Fruit fly (Drosophila melanogaster) whole organism, prepupa: Measurements from ENCODE around the gene Chd64.

Experiments used
- Blimp-1 ChIP-seq: fragments of 200-800 bp; sonication (Bioruptor generic); optimal IDR thresholded peaks from 3 replicates; lab custom pipeline; 2017; ENCODE audit warnings: missing biosample characterization, missing genetic modification characterization, mild to moderate bottlenecking, moderate library complexity, missing genetic modification reagents
- CG10669 ChIP-seq: fragments of 200-800 bp; sonication (Bioruptor generic); optimal IDR thresholded peaks from 3 replicates; lab custom pipeline; 2018; ENCODE audit warnings: missing biosample characterization, mild to moderate bottlenecking, missing genetic modification characterization, moderate library complexity
- CG11294 ChIP-seq: fragments of 200-800 bp; sonication (Bioruptor generic); IDR thresholded peaks from 2 replicates; pipeline ENCODE4 v1.3.6; 2022; ENCODE audit warnings: missing biosample characterization, missing genetic modification characterization
- CG34406 ChIP-seq: fragments of 200-800 bp; sonication (Bioruptor generic); optimal IDR thresholded peaks from 3 replicates; lab custom pipeline; 2016; ENCODE audit warnings: missing biosample characterization, missing genetic modification characterization
- CG4318 ChIP-seq: fragments of 200-800 bp; sonication (Bioruptor generic); optimal IDR thresholded peaks from 3 replicates; lab custom pipeline; 2017; ENCODE audit warnings: missing biosample characterization, mild to moderate bottlenecking, missing genetic modification characterization
- CG6276 ChIP-seq: fragments of 200-800 bp; sonication (Bioruptor generic); optimal IDR thresholded peaks from 2 replicates; lab custom pipeline; 2017; ENCODE audit warnings: missing biosample characterization, mild to moderate bottlenecking, missing genetic modification characterization
- CG7368 ChIP-seq: fragments of 200-800 bp; sonication (Bioruptor generic); optimal IDR thresholded peaks from 3 replicates; lab custom pipeline; 2016; ENCODE audit warnings: missing biosample characterization, missing genetic modification characterization
- CG8119 ChIP-seq: fragments of 200-800 bp; sonication (Bioruptor generic); IDR thresholded peaks from 3 replicates; pipeline ENCODE4 v1.3.6; 2022; ENCODE audit warnings: missing biosample characterization, missing genetic modification characterization
- CG8319 ChIP-seq: fragments of 200-800 bp; sonication (Bioruptor generic); optimal IDR thresholded peaks from 3 replicates; lab custom pipeline; 2016; ENCODE audit warnings: missing biosample characterization, missing genetic modification characterization
- CG8632 ChIP-seq: fragments of 200-800 bp; sonication (Bioruptor generic); optimal IDR thresholded peaks from 3 replicates; lab custom pipeline; 2016; ENCODE audit warnings: missing biosample characterization, missing genetic modification characterization
- Eip75B ChIP-seq: fragments of 200-800 bp; sonication (Bioruptor generic); optimal IDR thresholded peaks from 3 replicates; lab custom pipeline; 2016; ENCODE audit warnings: missing biosample characterization, missing genetic modification characterization
- Eip78C ChIP-seq: fragments of 200-800 bp; sonication (Bioruptor generic); peaks from one replicate; lab custom pipeline; 2016; ENCODE audit warnings: missing biosample characterization, missing genetic modification characterization
- Eip93F ChIP-seq: fragments of 200-800 bp; sonication (Bioruptor generic); optimal IDR thresholded peaks from 2 replicates; lab custom pipeline; 2016; ENCODE audit warnings: missing biosample characterization, mild to moderate bottlenecking, missing genetic modification characterization
- Ets21C ChIP-seq: fragments of 200-800 bp; sonication (Bioruptor generic); optimal IDR thresholded peaks from 3 replicates; lab custom pipeline; 2016; ENCODE audit warnings: missing biosample characterization, missing genetic modification characterization
- Gug ChIP-seq: fragments of 200-800 bp; sonication (Bioruptor generic); IDR thresholded peaks from 2 replicates; pipeline ENCODE4 v1.3.6; 2022; ENCODE audit warnings: missing biosample characterization, missing genetic modification characterization
- Hr4 ChIP-seq: fragments of 200-800 bp; sonication (Bioruptor generic); optimal IDR thresholded peaks from 3 replicates; lab custom pipeline; 2016; ENCODE audit warnings: missing biosample characterization, missing genetic modification characterization
- Lpt ChIP-seq: fragments of 200-800 bp; sonication (Bioruptor generic); optimal IDR thresholded peaks from 3 replicates; lab custom pipeline; 2016; ENCODE audit warnings: missing biosample characterization, missing genetic modification characterization
- Met ChIP-seq: fragments of 200-800 bp; sonication (Bioruptor generic); optimal IDR thresholded peaks from 3 replicates; lab custom pipeline; 2016; ENCODE audit warnings: missing biosample characterization, missing genetic modification characterization
- Smox ChIP-seq: fragments of 200-800 bp; sonication (Bioruptor generic); optimal IDR thresholded peaks from 3 replicates; lab custom pipeline; 2016; ENCODE audit warnings: missing biosample characterization, missing genetic modification characterization
- Sox102F ChIP-seq: fragments of 200-800 bp; sonication (Bioruptor generic); optimal IDR thresholded peaks from 2 replicates; lab custom pipeline; 2016; ENCODE audit warnings: missing biosample characterization, mild to moderate bottlenecking, missing genetic modification characterization
- Sox14 ChIP-seq: fragments of 200-800 bp; sonication (Bioruptor generic); optimal IDR thresholded peaks from 3 replicates; lab custom pipeline; 2016; ENCODE audit warnings: missing biosample characterization, missing genetic modification characterization
- Sox15 ChIP-seq: fragments of 200-800 bp; sonication (Bioruptor generic); optimal IDR thresholded peaks from 3 replicates; lab custom pipeline; 2016; ENCODE audit warnings: missing biosample characterization, missing genetic modification characterization
- cyc ChIP-seq: fragments of 200-800 bp; sonication (Bioruptor generic); optimal IDR thresholded peaks from 3 replicates; lab custom pipeline; 2016; ENCODE audit warnings: missing biosample characterization, missing genetic modification characterization
- dac ChIP-seq: fragments of 200-800 bp; sonication (Bioruptor generic); optimal IDR thresholded peaks from 2 replicates; lab custom pipeline; 2017; ENCODE audit warnings: missing biosample characterization, mild to moderate bottlenecking, missing genetic modification characterization
- dsx ChIP-seq: fragments of 200-800 bp; optimal IDR thresholded peaks from 3 replicates; lab custom pipeline; 2019; ENCODE audit warnings: missing biosample characterization, mild to moderate bottlenecking, missing genetic modification characterization, moderate library complexity; ENCODE audit not compliant: poor library complexity, severe bottlenecking
- fd59A ChIP-seq: fragments of 200-800 bp; sonication (Bioruptor generic); optimal IDR thresholded peaks from 2 replicates; lab custom pipeline; 2017; ENCODE audit warnings: missing biosample characterization, mild to moderate bottlenecking, missing genetic modification characterization, missing genetic modification reagents
- fkh ChIP-seq: fragments of 200-800 bp; sonication (Bioruptor generic); optimal IDR thresholded peaks from 3 replicates; lab custom pipeline; 2017; ENCODE audit warnings: missing biosample characterization, mild to moderate bottlenecking, missing genetic modification characterization, moderate library complexity
- lz ChIP-seq: fragments of 200-800 bp; sonication (Bioruptor generic); optimal IDR thresholded peaks from 3 replicates; lab custom pipeline; 2016; ENCODE audit warnings: missing biosample characterization, missing genetic modification characterization
- net ChIP-seq: fragments of 200-800 bp; sonication (Bioruptor generic); optimal IDR thresholded peaks from 3 replicates; lab custom pipeline; 2016; ENCODE audit warnings: missing biosample characterization, missing genetic modification characterization
- pdm3 ChIP-seq: fragments of 200-800 bp; sonication (Bioruptor generic); optimal IDR thresholded peaks from 3 replicates; lab custom pipeline; 2016; ENCODE audit warnings: missing biosample characterization, missing genetic modification characterization
- salr ChIP-seq, 2 experiments: fragments of 200-800 bp; sonication (Bioruptor generic); optimal IDR thresholded peaks; 3 replicates each; lab custom pipeline; 2016 to 2018; ENCODE audit warnings: missing biosample characterization in 2 of 2, missing genetic modification characterization in 2 of 2, mild to moderate bottlenecking in 1 of 2
- ss ChIP-seq, 2 experiments: fragments of 200-800 bp; sonication (Bioruptor generic); optimal IDR thresholded peaks; 2 replicates in 1 of 2; 3 replicates in 1 of 2; lab custom pipeline; 2017 to 2018; ENCODE audit warnings: mild to moderate bottlenecking in 2 of 2, missing biosample characterization in 2 of 2, missing genetic modification characterization in 2 of 2, moderate library complexity in 1 of 2
- svp ChIP-seq: fragments of 200-800 bp; sonication (Bioruptor generic); peaks from one replicate; lab custom pipeline; 2016; ENCODE audit warnings: missing biosample characterization, missing genetic modification characterization
- topi ChIP-seq: fragments of 200-800 bp; sonication (Bioruptor generic); optimal IDR thresholded peaks from 3 replicates; lab custom pipeline; 2016; ENCODE audit warnings: missing biosample characterization, missing genetic modification characterization

Chd64 gene

DNA sequence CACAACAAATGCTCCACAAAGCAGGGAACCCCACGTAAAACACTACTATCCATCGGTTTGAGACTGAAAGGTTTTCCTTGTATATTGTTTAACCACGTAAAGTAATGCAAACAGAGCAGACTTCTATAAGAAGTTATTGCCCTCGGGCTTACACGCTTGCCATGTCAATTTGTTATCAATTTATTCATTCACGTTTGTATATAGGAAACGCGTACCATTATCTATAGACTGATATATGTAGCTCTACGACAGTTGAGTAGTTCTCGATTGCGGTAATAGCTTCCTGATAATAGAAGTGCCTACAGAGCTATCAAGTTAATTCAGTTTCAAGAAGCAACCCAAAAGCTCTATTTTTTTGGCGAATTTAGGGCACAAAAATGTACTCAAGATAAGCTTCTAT, 23.0 kb downstream of the Chd64 start:
- TF ChIP-seq svp (GFP tag; lab: Kevin White, UChicago), result peak; percentile 4
- peak; percentile 36 for TF ChIP-seq fkh (GFP tag; lab: Kevin White, UChicago)
- no peak for TF ChIP-seq Blimp-1 (GFP tag; lab: Kevin White, UChicago)

DNA sequence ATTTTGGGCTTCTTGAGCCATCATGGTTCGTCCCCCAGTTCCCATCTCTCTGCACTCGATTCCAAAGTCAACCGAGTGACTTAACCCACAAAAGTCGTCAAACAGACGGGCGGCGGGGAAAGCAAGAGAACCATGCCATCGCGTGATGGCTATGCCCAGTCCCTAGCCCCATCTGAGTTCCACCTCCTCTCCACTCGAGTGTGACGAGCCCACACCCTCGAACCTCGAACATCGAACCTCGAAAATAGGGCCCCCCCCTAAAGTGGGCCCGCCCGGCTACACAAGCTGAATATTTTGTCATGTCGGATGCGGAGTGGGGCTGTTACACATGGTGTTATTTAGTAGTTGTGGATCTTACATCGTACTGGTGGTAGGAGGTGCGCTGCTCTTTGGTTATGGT, 25.6 kb downstream of the Chd64 start:
- TF ChIP-seq cyc (GFP tag; lab: Kevin White, UChicago) (no peak), Eip75B (no peak), ss (GFP tag; optimal IDR thresholded peaks at IDR 0.05; lab: Kevin White, UChicago) (peak in 1 of 2 experiments; percentile 96), svp (GFP tag; lab: Kevin White, UChicago) (no peak)

DNA sequence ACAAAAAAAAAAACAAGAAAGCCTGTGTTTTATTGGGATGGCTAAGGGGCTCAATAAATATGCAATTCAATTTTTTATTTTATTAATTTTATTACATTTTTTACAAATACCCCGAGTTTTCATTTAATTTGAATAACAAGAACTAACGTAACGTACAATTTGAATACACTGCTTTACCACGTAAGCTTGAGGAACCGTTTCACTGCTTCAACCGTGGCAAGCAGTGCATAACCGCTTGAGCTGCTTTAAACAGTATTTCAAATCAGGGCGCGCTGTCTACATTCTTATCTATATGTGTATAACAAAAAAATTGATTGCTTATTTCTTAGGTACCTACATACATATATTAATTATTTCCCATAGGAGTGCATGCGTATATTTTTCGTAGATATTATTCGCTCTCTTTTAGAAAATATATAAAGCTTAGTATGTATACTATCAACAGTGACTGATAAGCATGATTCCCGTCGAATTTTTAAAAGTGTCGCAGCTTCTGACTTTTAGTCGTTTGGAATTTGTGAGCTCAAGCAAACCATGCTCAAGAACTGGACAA, 29.4 kb downstream of the Chd64 start, which contains the start of gene CG14990:
Gene CG14990 (plus strand): TSS at position 503 of the 553 bp plus-strand sequence.
- no peak for TF ChIP-seq CG7368 (GFP tag; lab: Kevin White, UChicago)
- TF ChIP-seq Sox102F (GFP tag; lab: Kevin White, UChicago), result no peak
- no peak for TF ChIP-seq pdm3 (GFP tag; lab: Kevin White, UChicago)
- TF ChIP-seq Blimp-1 (GFP tag; lab: Kevin White, UChicago), result no peak
- no peak for TF ChIP-seq salr (GFP tag; optimal IDR thresholded peaks at IDR 0.05; lab: Kevin White, UChicago)
- no peak for TF ChIP-seq topi (GFP tag; lab: Kevin White, UChicago)
- no peak for TF ChIP-seq CG8119 (GFP tag; lab: Robert Waterston, UW)
- no peak for TF ChIP-seq Met (GFP tag; lab: Kevin White, UChicago)
- no peak for TF ChIP-seq Gug (GFP tag; lab: Robert Waterston, UW)
- no peak for TF ChIP-seq Sox15 (GFP tag; lab: Kevin White, UChicago)

DNA sequence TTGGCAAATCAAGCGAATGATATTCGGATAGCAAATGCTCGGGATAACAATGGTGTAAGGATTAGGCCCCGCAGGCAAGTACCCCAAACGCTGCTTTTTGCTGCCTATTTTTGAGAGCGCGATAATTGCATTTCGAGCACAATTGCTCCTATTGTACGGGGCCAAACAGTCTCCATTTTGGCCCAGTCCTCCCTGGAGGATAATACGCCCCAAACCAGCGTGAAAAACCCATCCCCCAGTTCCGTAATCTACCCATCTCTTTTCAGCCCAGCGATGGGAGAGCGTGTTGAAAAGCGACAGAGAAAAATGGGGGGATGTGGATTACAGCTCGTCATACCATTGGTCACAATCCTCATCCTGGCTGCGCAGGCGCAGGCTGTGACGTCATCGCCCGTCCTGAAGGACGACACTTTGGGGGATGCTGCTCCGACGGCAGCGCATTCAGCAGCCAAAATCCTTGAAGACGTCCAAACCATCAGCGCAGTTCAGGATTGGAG, 33.4 kb downstream of the Chd64 start, which contains the start of gene Gad1:
Gene Gad1 (minus strand): TSS at position 51 of the 497 bp plus-strand sequence.
- no peak for TF ChIP-seq Sox14 (GFP tag; lab: Kevin White, UChicago)
- TF ChIP-seq Eip78C (GFP tag; lab: Kevin White, UChicago), result no peak
- no peak for TF ChIP-seq fd59A
- TF ChIP-seq Smox (GFP tag; lab: Kevin White, UChicago), result no peak
- TF ChIP-seq CG10669 (GFP tag; lab: Kevin White, UChicago), result no peak
- TF ChIP-seq Eip75B, result no peak
- TF ChIP-seq dsx, result no peak
- TF ChIP-seq, all 60 proteins: peak for 0

DNA sequence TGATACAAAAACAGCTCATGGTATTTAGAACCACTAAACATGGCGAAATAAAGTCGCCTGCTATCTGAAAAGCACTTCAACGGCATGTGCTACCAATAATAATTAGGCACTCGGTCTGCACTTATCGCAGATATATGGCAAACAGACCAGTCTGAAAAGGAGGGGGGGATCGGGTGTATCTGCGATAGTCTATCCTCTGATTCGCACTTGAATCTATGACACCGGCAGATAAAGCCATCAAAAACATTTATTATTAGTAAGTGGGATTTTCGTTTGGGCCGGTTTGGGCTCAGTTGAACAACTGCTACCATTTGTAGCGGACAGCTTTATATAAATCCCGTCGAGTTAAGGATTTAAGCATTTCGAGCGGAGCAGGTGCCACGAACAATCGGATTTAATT, 34.9 kb downstream of the Chd64 start, which contains the start of gene CG14989:
Gene CG14989 (plus strand): TSS at position 301 of the 400 bp plus-strand sequence.
- TF ChIP-seq CG8632 (GFP tag; lab: Kevin White, UChicago), result no peak
- no peak for TF ChIP-seq CG4318 (GFP tag; lab: Kevin White, UChicago)
- TF ChIP-seq CG34406, result no peak
- no peak for TF ChIP-seq dac (GFP tag; lab: Kevin White, UChicago)
- no peak for TF ChIP-seq Eip93F (GFP tag; lab: Kevin White, UChicago)

DNA sequence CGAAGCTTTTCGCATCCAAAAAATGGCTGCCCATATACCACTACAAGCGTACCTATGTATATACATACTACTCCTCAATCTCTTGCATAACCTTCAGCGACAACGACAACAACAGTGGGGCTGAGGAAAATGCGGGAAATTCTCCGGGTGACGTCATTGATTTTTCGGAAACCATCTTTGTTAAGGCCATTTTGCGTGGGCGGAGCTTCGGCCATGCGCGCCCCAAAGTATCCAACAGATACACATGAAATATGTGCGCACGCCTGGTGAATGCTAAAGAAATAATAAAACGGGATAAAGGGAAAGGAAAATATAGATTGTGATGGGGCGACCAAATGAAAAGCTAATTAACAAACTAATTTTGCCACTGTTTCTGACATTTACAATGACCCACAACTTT, 36.3 kb downstream of the Chd64 start:
- TF ChIP-seq Sox15 (GFP tag; lab: Kevin White, UChicago), result no peak
- no peak for TF ChIP-seq salr (GFP tag; optimal IDR thresholded peaks at IDR 0.05; lab: Kevin White, UChicago)
- TF ChIP-seq Gug (GFP tag; lab: Robert Waterston, UW), result no peak
- no peak for TF ChIP-seq Lpt
- no peak for TF ChIP-seq CG6276
- no peak for TF ChIP-seq CG8319
- TF ChIP-seq lz (GFP tag; lab: Kevin White, UChicago), result no peak
- TF ChIP-seq CG8119 (GFP tag; lab: Robert Waterston, UW), result no peak
- no peak for TF ChIP-seq Eip78C (GFP tag; lab: Kevin White, UChicago)
- no peak for TF ChIP-seq CG8632 (GFP tag; lab: Kevin White, UChicago)
- no peak for TF ChIP-seq Sox102F (GFP tag; lab: Kevin White, UChicago)
- TF ChIP-seq Met (GFP tag; lab: Kevin White, UChicago), result no peak
- TF ChIP-seq fd59A, result no peak
- TF ChIP-seq CG11294, result no peak
- no peak for TF ChIP-seq svp (GFP tag; lab: Kevin White, UChicago)
- TF ChIP-seq net (GFP tag; lab: Kevin White, UChicago), result no peak
- TF ChIP-seq Hr4 (GFP tag; lab: Kevin White, UChicago), result no peak
- no peak for TF ChIP-seq Ets21C (GFP tag; lab: Kevin White, UChicago)
